Worm (Caenorhabditis elegans): ENCODE results near the gene cox-18.

cox-18 gene

ce11 chrIV:1120865-1121264 is 23.6 kb downstream of the cox-18 start:
- TF ChIP-seq mml-1 (tag; optimal IDR thresholded peaks at IDR 0.05), result no peak
- no peak for TF ChIP-seq pha-4 (tag; optimal IDR thresholded peaks at IDR 0.05)
- no peak for TF ChIP-seq ama-1 (optimal IDR thresholded peaks at IDR 0.05)
- TF ChIP-seq mdl-1 (tag; optimal IDR thresholded peaks at IDR 0.05), result no peak
- TF ChIP-seq lin-39 (tag; optimal IDR thresholded peaks at IDR 0.05), result no peak
- TF ChIP-seq jun-1 (tag; optimal IDR thresholded peaks at IDR 0.05), result no peak
- no peak for TF ChIP-seq nhr-28 (tag; optimal IDR thresholded peaks at IDR 0.05)
- TF ChIP-seq nhr-11 (tag; optimal IDR thresholded peaks at IDR 0.05), result no peak

DNA sequence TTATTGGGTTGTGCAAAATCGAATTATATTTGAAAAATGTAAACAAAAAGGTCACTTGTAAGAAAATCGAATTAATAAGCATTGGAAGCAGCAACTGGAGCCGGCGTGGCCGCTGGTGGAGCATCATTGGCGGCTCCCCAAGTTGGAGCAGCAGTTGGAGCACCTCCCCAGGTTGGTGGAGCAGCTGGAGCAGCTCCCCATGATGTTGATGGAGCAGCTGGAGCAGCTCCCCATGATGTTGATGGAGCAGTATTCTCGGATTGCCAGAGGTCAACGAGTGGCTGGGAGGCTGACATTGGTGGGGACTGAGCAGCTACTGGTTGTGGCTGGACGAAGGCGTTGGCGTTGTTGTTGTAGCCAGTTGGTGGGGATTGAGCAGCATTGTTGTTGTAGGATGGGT is 24.3 kb downstream of the cox-18 start:
- no peak for TF ChIP-seq elt-1 (tag; optimal IDR thresholded peaks at IDR 0.05)
- TF ChIP-seq pqm-1 (tag; optimal IDR thresholded peaks at IDR 0.05), result no peak
- no peak for TF ChIP-seq fos-1 (tag; optimal IDR thresholded peaks at IDR 0.05)
- no peak for TF ChIP-seq lsy-12 (tag; optimal IDR thresholded peaks at IDR 0.05)
- TF ChIP-seq ztf-11 (tag; optimal IDR thresholded peaks at IDR 0.05), result no peak
- TF ChIP-seq sea-2 (GFP tag; optimal IDR thresholded peaks at IDR 0.05), result no peak
- no peak for TF ChIP-seq nhr-11 (tag; optimal IDR thresholded peaks at IDR 0.05)
- TF ChIP-seq ama-1 (optimal IDR thresholded peaks at IDR 0.05), result no peak
- TF ChIP-seq jun-1 (tag; optimal IDR thresholded peaks at IDR 0.05), result no peak
- no peak for TF ChIP-seq ztf-4 (tag; optimal IDR thresholded peaks at IDR 0.05)
- TF ChIP-seq zag-1 (tag; optimal IDR thresholded peaks at IDR 0.05), result no peak
- no peak for TF ChIP-seq elt-2 (tag; optimal IDR thresholded peaks at IDR 0.05)
- TF ChIP-seq egl-27 (tag; optimal IDR thresholded peaks at IDR 0.05), result no peak
- TF ChIP-seq lin-15B (tag; optimal IDR thresholded peaks at IDR 0.05), result no peak
- TF ChIP-seq mml-1 (tag; optimal IDR thresholded peaks at IDR 0.05), result no peak
- no peak for TF ChIP-seq nfya-1 (tag; optimal IDR thresholded peaks at IDR 0.05; ENCODE audit: insufficient read depth)
- TF ChIP-seq nhr-12 (tag; optimal IDR thresholded peaks at IDR 0.05), result no peak
- TF ChIP-seq nhr-28 (tag; optimal IDR thresholded peaks at IDR 0.05), result no peak
- no peak for TF ChIP-seq unc-62 (GFP tag; optimal IDR thresholded peaks at IDR 0.05)

DNA sequence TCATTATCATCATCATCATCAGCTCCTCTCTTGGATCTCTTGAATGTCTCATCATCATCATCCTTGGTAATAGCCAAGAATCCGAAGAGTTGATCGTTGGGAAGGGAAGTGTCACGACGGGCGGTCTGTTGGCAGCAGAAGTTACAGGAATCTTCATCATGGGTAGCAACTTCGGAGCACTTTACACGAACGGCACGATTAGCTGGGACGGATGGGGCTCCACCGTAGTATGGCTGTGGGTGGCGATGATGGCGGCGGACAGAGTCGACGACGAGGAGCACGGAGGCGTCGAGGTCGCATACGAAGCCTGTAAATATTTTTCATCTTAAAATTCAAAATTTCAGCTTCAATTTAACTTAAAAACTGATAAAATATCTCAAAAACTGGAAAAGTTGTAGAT is 26.1 kb downstream of the cox-18 start:
- TF ChIP-seq lsy-12 (tag; optimal IDR thresholded peaks at IDR 0.05) (no peak), egl-27 (tag; optimal IDR thresholded peaks at IDR 0.05) (no peak), ztf-4 (tag; optimal IDR thresholded peaks at IDR 0.05) (no peak), tbx-2 (tag; optimal IDR thresholded peaks at IDR 0.05) (no peak), mdl-1 (tag; optimal IDR thresholded peaks at IDR 0.05) (no peak), aly-2 (tag; optimal IDR thresholded peaks at IDR 0.05) (no peak), nhr-237 (tag; optimal IDR thresholded peaks at IDR 0.05) (no peak), eor-1 (tag; optimal IDR thresholded peaks at IDR 0.05) (no peak), snpc-4 (tag; optimal IDR thresholded peaks at IDR 0.05) (no peak), lin-39 (tag; optimal IDR thresholded peaks at IDR 0.05) (no peak), ama-1 (optimal IDR thresholded peaks at IDR 0.05) (no peak), elt-1 (tag; optimal IDR thresholded peaks at IDR 0.05) (no peak), ztf-11 (tag; optimal IDR thresholded peaks at IDR 0.05) (no peak), R02D3.7 (tag; optimal IDR thresholded peaks at IDR 0.05) (no peak), ceh-16 (tag; optimal IDR thresholded peaks at IDR 0.05) (no peak), nhr-28 (tag; optimal IDR thresholded peaks at IDR 0.05) (no peak)

ce11 chrIV:1124741-1125140 is 27.5 kb downstream of the cox-18 start, which contains the start of gene perm-4:
perm-4 (minus strand) TSS chrIV:1125107.
- TF ChIP-seq pha-4 (tag; optimal IDR thresholded peaks at IDR 0.05), result no peak
- no peak for TF ChIP-seq snpc-4 (tag; optimal IDR thresholded peaks at IDR 0.05)
- no peak for TF ChIP-seq ZK546.5 (tag; optimal IDR thresholded peaks at IDR 0.05)
- no peak for TF ChIP-seq fkh-10 (GFP tag; optimal IDR thresholded peaks at IDR 0.05)
- no peak for TF ChIP-seq lin-39 (tag; optimal IDR thresholded peaks at IDR 0.05)
- TF ChIP-seq ceh-82 (tag; optimal IDR thresholded peaks at IDR 0.05), result no peak
- TF ChIP-seq jun-1 (tag; optimal IDR thresholded peaks at IDR 0.05), result no peak
- TF ChIP-seq nhr-77 (tag; optimal IDR thresholded peaks at IDR 0.05), result no peak
- no peak for TF ChIP-seq fkh-2 (tag; optimal IDR thresholded peaks at IDR 0.05)
- no peak for TF ChIP-seq mdl-1 (tag; optimal IDR thresholded peaks at IDR 0.05)
- TF ChIP-seq unc-62 (GFP tag; optimal IDR thresholded peaks at IDR 0.05), result no peak
- TF ChIP-seq daf-12 (tag; optimal IDR thresholded peaks at IDR 0.05), result no peak
- TF ChIP-seq sea-2 (GFP tag; optimal IDR thresholded peaks at IDR 0.05), result no peak
- TF ChIP-seq unc-39 (tag; optimal IDR thresholded peaks at IDR 0.05), result no peak
- no peak for TF ChIP-seq tbx-2 (tag; optimal IDR thresholded peaks at IDR 0.05)
- TF ChIP-seq ztf-4 (tag; optimal IDR thresholded peaks at IDR 0.05), result no peak

DNA sequence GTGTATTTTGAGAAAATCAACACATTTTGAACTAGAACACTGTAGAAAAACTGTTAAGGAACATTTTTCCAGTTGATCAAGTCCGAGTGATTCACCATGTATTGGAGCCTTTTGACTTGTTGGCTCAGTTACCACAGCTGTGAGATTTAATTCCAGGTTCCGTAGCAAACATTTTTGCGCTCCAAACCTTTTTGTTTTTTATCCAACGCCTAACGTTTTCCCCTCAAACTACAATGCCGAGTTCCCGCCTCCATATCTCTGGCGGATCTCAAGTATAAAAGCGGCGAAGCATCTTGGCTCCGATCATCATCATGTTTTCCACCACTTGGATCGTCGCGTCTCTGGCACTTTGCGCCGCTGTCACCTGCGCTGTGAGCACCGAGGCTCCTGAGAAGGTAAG is 29.2 kb downstream of the cox-18 start, which contains the start of gene perm-2:
TSS of gene perm-2 (plus strand) at position 301 of the 400 bp plus-strand sequence.
- TF ChIP-seq unc-39 (tag; optimal IDR thresholded peaks at IDR 0.05), result no peak
- TF ChIP-seq aly-2 (tag; optimal IDR thresholded peaks at IDR 0.05), result no peak
- TF ChIP-seq ZK546.5 (tag; optimal IDR thresholded peaks at IDR 0.05), result no peak
- no peak for TF ChIP-seq ceh-28 (tag; optimal IDR thresholded peaks at IDR 0.05)
- no peak for TF ChIP-seq ztf-11 (tag; optimal IDR thresholded peaks at IDR 0.05)
- TF ChIP-seq nfya-1 (tag; optimal IDR thresholded peaks at IDR 0.05; ENCODE audit: insufficient read depth), result no peak
- no peak for TF ChIP-seq mdl-1 (tag; optimal IDR thresholded peaks at IDR 0.05)
- TF ChIP-seq nhr-43 (tag; optimal IDR thresholded peaks at IDR 0.05; ENCODE audit: poor library complexity, severe bottlenecking), result no peak
- TF ChIP-seq elt-2 (tag; optimal IDR thresholded peaks at IDR 0.05), result no peak
- no peak for TF ChIP-seq pqm-1 (tag; optimal IDR thresholded peaks at IDR 0.05)
- TF ChIP-seq nhr-76 (tag; optimal IDR thresholded peaks at IDR 0.05), result no peak
- no peak for TF ChIP-seq ceh-16 (tag; optimal IDR thresholded peaks at IDR 0.05)
